Worm (Caenorhabditis elegans) whole organism, L4 larva: ENCODE measurements around the gene gei-13.

Source experiments
- D1046.2 ChIP-seq: fragments of 200-800 bp; sonication (Bioruptor generic); IDR thresholded peaks from 2 replicates; pipeline ENCODE4 v1.3.6; 2022; ENCODE audit warnings: missing genetic modification characterization, missing compliant biosample characterization
- F10B5.3 ChIP-seq: sonication (generic microtip); optimal IDR thresholded peaks from 2 replicates; lab custom pipeline; 2016; ENCODE audit warnings: mild to moderate bottlenecking, missing genetic modification characterization, missing compliant biosample characterization
- F49E8.2 ChIP-seq: sonication (generic microtip); optimal IDR thresholded peaks from 2 replicates; lab custom pipeline; 2016; ENCODE audit warnings: missing compliant biosample characterization, mild to moderate bottlenecking, missing genetic modification characterization, borderline replicate concordance
- R02D3.7 ChIP-seq: fragments of 150-350 bp; sonication (generic microtip); optimal IDR thresholded peaks from 3 replicates; lab custom pipeline; 2014; ENCODE audit warnings: missing biosample characterization, missing genetic modification characterization
- T26A8.4 ChIP-seq: fragments of 200-800 bp; sonication (Bioruptor generic); IDR thresholded peaks from 2 replicates; pipeline ENCODE4 v1.3.6; 2022; ENCODE audit warnings: missing genetic modification characterization, missing compliant biosample characterization
- Y48G9A.11 ChIP-seq: fragments of 200-800 bp; sonication (Bioruptor generic); IDR thresholded peaks from 2 replicates; pipeline ENCODE4 v1.3.6; 2022; ENCODE audit warnings: missing genetic modification reagents, missing genetic modification characterization, missing compliant biosample characterization
- ZK337.2 ChIP-seq: fragments of 200-800 bp; sonication (Bioruptor generic); IDR thresholded peaks from 2 replicates; pipeline ENCODE4 v1.3.6; 2022; ENCODE audit warnings: missing genetic modification reagents, missing genetic modification characterization, missing compliant biosample characterization
- ZK546.5 ChIP-seq, 2 experiments: sonication (generic microtip); optimal IDR thresholded peaks; 2 replicates each; lab custom pipeline; 2017; ENCODE audit warnings: missing biosample characterization in 2 of 2, missing genetic modification characterization in 2 of 2
- ceh-20 ChIP-seq: fragments of 200-800 bp; sonication (Bioruptor generic); IDR thresholded peaks from 2 replicates; pipeline ENCODE4 v1.3.6; 2022; ENCODE audit warnings: missing genetic modification reagents, missing genetic modification characterization, missing compliant biosample characterization
- ceh-28 ChIP-seq: fragments of 150-350 bp; optimal IDR thresholded peaks from 2 replicates; lab custom pipeline; 2014; ENCODE audit warnings: missing biosample characterization, missing genetic modification reagents, missing genetic modification characterization
- ceh-44 ChIP-seq: fragments of 200-800 bp; sonication (Bioruptor generic); IDR thresholded peaks from 2 replicates; pipeline ENCODE4 v1.3.6; 2022; ENCODE audit warnings: missing genetic modification reagents, missing genetic modification characterization, missing compliant biosample characterization
- ces-1 ChIP-seq: fragments of 150-350 bp; sonication (generic microtip); optimal IDR thresholded peaks from 4 replicates; lab custom pipeline; 2014; ENCODE audit warnings: missing biosample characterization, missing genetic modification reagents, missing genetic modification characterization
- daf-12 ChIP-seq: fragments of 150-350 bp; optimal IDR thresholded peaks from 2 replicates; lab custom pipeline; 2014; ENCODE audit warnings: missing biosample characterization, missing genetic modification reagents, missing genetic modification characterization
- daf-16 ChIP-seq, 3 experiments: sonication (generic microtip); optimal IDR thresholded peaks; 2 replicates each; lab custom pipeline; 2016 to 2017; ENCODE audit warnings: missing genetic modification characterization in 3 of 3, missing genetic modification reagents in 3 of 3, mild to moderate bottlenecking in 2 of 3, missing compliant biosample characterization in 2 of 3, missing biosample characterization in 1 of 3, moderate library complexity in 1 of 3
- dmd-8 ChIP-seq: fragments of 200-800 bp; sonication (Bioruptor generic); IDR thresholded peaks from 2 replicates; pipeline ENCODE4 v1.3.6; 2022; ENCODE audit warnings: missing genetic modification characterization, missing compliant biosample characterization
- gei-8 ChIP-seq: fragments of 200-800 bp; sonication (Bioruptor generic); optimal IDR thresholded peaks from 2 replicates; lab custom pipeline; 2018; ENCODE audit warnings: mild to moderate bottlenecking, missing genetic modification characterization, missing compliant biosample characterization
- hif-1 ChIP-seq, 2 experiments: sonication (generic microtip); optimal IDR thresholded peaks; 2 replicates each; lab custom pipeline; 2016 to 2017; ENCODE audit warnings: missing compliant biosample characterization in 2 of 2, missing genetic modification characterization in 2 of 2, missing genetic modification reagents in 2 of 2, missing genotype in 2 of 2, mild to moderate bottlenecking in 1 of 2
- hlh-11 ChIP-seq: fragments of 200-800 bp; sonication (Bioruptor generic); optimal IDR thresholded peaks from 2 replicates; lab custom pipeline; 2018; ENCODE audit warnings: mild to moderate bottlenecking, missing genetic modification characterization, missing compliant biosample characterization
- jun-1 ChIP-seq: fragments of 150-350 bp; optimal IDR thresholded peaks from 2 replicates; lab custom pipeline; 2014; ENCODE audit warnings: missing biosample characterization, missing genetic modification reagents, missing genetic modification characterization
- lin-15B ChIP-seq: fragments of 150-350 bp; sonication (generic microtip); optimal IDR thresholded peaks from 3 replicates; lab custom pipeline; 2014; ENCODE audit warnings: missing biosample characterization, missing genetic modification characterization
- lin-38 ChIP-seq: fragments of 200-800 bp; sonication (Bioruptor generic); IDR thresholded peaks from 2 replicates; pipeline ENCODE4 v1.3.6; 2022; ENCODE audit warnings: missing genetic modification reagents, missing genetic modification characterization, missing compliant biosample characterization
- lin-39 ChIP-seq: fragments of 150-350 bp; optimal IDR thresholded peaks from 2 replicates; lab custom pipeline; 2014; ENCODE audit warnings: missing biosample characterization, missing genetic modification reagents, missing genetic modification characterization
- lir-3 ChIP-seq: sonication (generic microtip); optimal IDR thresholded peaks from 2 replicates; lab custom pipeline; 2016; ENCODE audit warnings: mild to moderate bottlenecking, missing genetic modification characterization, missing compliant biosample characterization
- madf-9 ChIP-seq: fragments of 200-800 bp; sonication (Bioruptor generic); conservative IDR thresholded peaks from 2 replicates; pipeline ENCODE4 v1.3.6; 2022; ENCODE audit warnings: missing genetic modification reagents, missing genetic modification characterization, missing compliant biosample characterization
- mep-1 ChIP-seq: fragments of 150-350 bp; sonication (generic microtip); optimal IDR thresholded peaks from 3 replicates; lab custom pipeline; 2014; ENCODE audit warnings: missing biosample characterization, missing genetic modification characterization
- mes-2 ChIP-seq: sonication (generic microtip); optimal IDR thresholded peaks from 2 replicates; lab custom pipeline; 2016; ENCODE audit warnings: missing genotype, mild to moderate bottlenecking, missing genetic modification characterization, missing compliant biosample characterization; ENCODE audit not compliant: poor library complexity, severe bottlenecking
- mxl-2 ChIP-seq: fragments of 200-800 bp; sonication (Bioruptor generic); conservative IDR thresholded peaks from 2 replicates; pipeline ENCODE4 v1.3.6; 2022; ENCODE audit warnings: missing genetic modification reagents, missing genetic modification characterization, missing compliant biosample characterization
- nhr-102 ChIP-seq: sonication (generic microtip); optimal IDR thresholded peaks from 2 replicates; lab custom pipeline; 2016; ENCODE audit warnings: mild to moderate bottlenecking, missing genetic modification characterization, moderate library complexity, missing compliant biosample characterization
- nhr-11 ChIP-seq: fragments of 150-350 bp; optimal IDR thresholded peaks from 2 replicates; lab custom pipeline; 2014; ENCODE audit warnings: missing biosample characterization, missing genetic modification characterization
- nhr-111 ChIP-seq: fragments of 200-800 bp; sonication (Bioruptor generic); optimal IDR thresholded peaks from 2 replicates; lab custom pipeline; 2018; ENCODE audit warnings: mild to moderate bottlenecking, missing genetic modification characterization, missing compliant biosample characterization
- nhr-237 ChIP-seq: sonication (generic microtip); optimal IDR thresholded peaks from 2 replicates; lab custom pipeline; 2017; ENCODE audit warnings: missing biosample characterization, missing genetic modification characterization
- nhr-25 ChIP-seq: sonication (generic microtip); optimal IDR thresholded peaks from 2 replicates; lab custom pipeline; 2017; ENCODE audit warnings: missing genetic modification characterization, mild to moderate bottlenecking, missing compliant biosample characterization, antibody characterized with exemption, moderate library complexity, borderline replicate concordance; ENCODE audit not compliant: insufficient read depth
- nhr-28 ChIP-seq: fragments of 150-350 bp; optimal IDR thresholded peaks from 2 replicates; lab custom pipeline; 2014; ENCODE audit warnings: missing biosample characterization, missing genetic modification characterization
- nhr-41 ChIP-seq: fragments of 200-800 bp; sonication (Bioruptor generic); IDR thresholded peaks from 2 replicates; pipeline ENCODE4 v1.3.6; 2022; ENCODE audit warnings: missing genetic modification reagents, missing genetic modification characterization, missing compliant biosample characterization
- nhr-48 ChIP-seq: sonication (generic microtip); optimal IDR thresholded peaks from 2 replicates; lab custom pipeline; 2016; ENCODE audit warnings: mild to moderate bottlenecking, missing genetic modification characterization, missing compliant biosample characterization
- nhr-76 ChIP-seq: fragments of 150-350 bp; optimal IDR thresholded peaks from 2 replicates; lab custom pipeline; 2014; ENCODE audit warnings: missing biosample characterization, missing genetic modification characterization
- nhr-77 ChIP-seq: fragments of 150-350 bp; optimal IDR thresholded peaks from 2 replicates; lab custom pipeline; 2014; ENCODE audit warnings: missing biosample characterization, missing genetic modification characterization
- sdz-12 ChIP-seq: fragments of 200-800 bp; sonication (Bioruptor generic); optimal IDR thresholded peaks from 2 replicates; lab custom pipeline; 2018; ENCODE audit warnings: mild to moderate bottlenecking, missing genetic modification characterization, missing compliant biosample characterization
- snpc-1.2 ChIP-seq: fragments of 200-800 bp; sonication (Bioruptor generic); IDR thresholded peaks from 2 replicates; pipeline ENCODE4 v1.3.6; 2022; ENCODE audit warnings: missing genetic modification reagents, missing genetic modification characterization, missing compliant biosample characterization
- spr-3 ChIP-seq: fragments of 200-800 bp; sonication (Bioruptor generic); optimal IDR thresholded peaks from 2 replicates; lab custom pipeline; 2018; ENCODE audit warnings: mild to moderate bottlenecking, missing genetic modification characterization, missing compliant biosample characterization
- tag-97 ChIP-seq: fragments of 200-800 bp; sonication (Bioruptor generic); IDR thresholded peaks from 2 replicates; pipeline ENCODE4 v1.3.6; 2022; ENCODE audit warnings: missing genetic modification characterization, missing compliant biosample characterization
- tra-1 ChIP-seq: fragments of 200-800 bp; sonication (Bioruptor generic); IDR thresholded peaks from 2 replicates; pipeline ENCODE4 v1.3.6; 2022; ENCODE audit warnings: missing genetic modification reagents, missing genetic modification characterization, missing compliant biosample characterization
- unc-130 ChIP-seq: sonication (generic microtip); optimal IDR thresholded peaks from 2 replicates; lab custom pipeline; 2016; ENCODE audit warnings: missing genetic modification reagents, missing genetic modification characterization, missing compliant biosample characterization
- unc-39 ChIP-seq: sonication (generic microtip); optimal IDR thresholded peaks from 2 replicates; lab custom pipeline; 2017; ENCODE audit warnings: missing biosample characterization, missing genetic modification characterization
- unc-62 ChIP-seq, 3 experiments: fragments of 150-350 bp in 1 of 3; sonication (generic microtip); optimal IDR thresholded peaks in 2 of 3; peaks in 1 of 3; 1 replicate in 1 of 3; 2 replicates in 2 of 3; lab custom pipeline; 2014 to 2017; ENCODE audit warnings: missing biosample characterization in 3 of 3, missing genetic modification characterization in 3 of 3, missing genetic modification reagents in 3 of 3, missing genotype in 1 of 3
- zag-1 ChIP-seq: fragments of 150-350 bp; optimal IDR thresholded peaks from 2 replicates; lab custom pipeline; 2014; ENCODE audit warnings: missing biosample characterization, missing genetic modification characterization
- zip-11 ChIP-seq: fragments of 200-800 bp; sonication (Bioruptor generic); IDR thresholded peaks from 2 replicates; pipeline ENCODE4 v1.3.6; 2022; ENCODE audit warnings: missing genetic modification characterization, missing compliant biosample characterization
- ztf-11 ChIP-seq: fragments of 150-350 bp; optimal IDR thresholded peaks from 2 replicates; lab custom pipeline; 2014; ENCODE audit warnings: missing biosample characterization, missing genetic modification characterization

Gene gei-13

ce11 chrIII:9619079-9619761 lies 17.7 kb downstream of the gei-13 start, which contains the start of gene hlh-11:
hlh-11 (plus strand) TSS chrIII:9619711.
- TF ChIP-seq R02D3.7 (tag; lab: Kevin White, UChicago) (no peak), nhr-77 (tag; lab: Kevin White, UChicago) (peak; percentile 66), nhr-102 (tag; lab: Kevin White, UChicago) (peak; percentile 70), ceh-28 (tag; lab: Kevin White, UChicago) (peak; percentile 46), sdz-12 (no peak), spr-3 (GFP tag; lab: Kevin White, UChicago) (peak; percentile 22), tag-97 (no peak), hlh-11 (no peak), ceh-20 (GFP tag; lab: Robert Waterston, UW) (peak; percentile 64), D1046.2 (0 out of 2 replicates have a peak, but pooled peaks have one; percentile 14), F10B5.3 (tag; lab: Kevin White, UChicago) (no peak), nhr-41 (peak; percentile 7; the same call in 1 of the 2 replicates), nhr-111 (no peak), ZK337.2 (0 out of 2 replicates have a peak, but pooled peaks have one; percentile 8), ztf-11 (no peak), nhr-25 (tag; lab: Kevin White, UChicago) (peak; percentile 86), mxl-2 (GFP tag; lab: Robert Waterston, UW) (peak; percentile 68), daf-12 (tag; lab: Kevin White, UChicago) (no peak), lin-15B (tag; lab: Kevin White, UChicago) (no peak), hif-1 (tag; optimal IDR thresholded peaks at IDR 0.05; lab: Kevin White, UChicago) (peak; percentile 54 to 75), zag-1 (tag; lab: Kevin White, UChicago) (peak; percentile 48), lir-3 (no peak), nhr-11 (peak; percentile 85), dmd-8 (GFP tag; lab: Robert Waterston, UW) (no peak), nhr-28 (tag; lab: Kevin White, UChicago) (peak; percentile 83), mep-1 (peak; percentile 97), unc-130 (no peak), ces-1 (GFP tag; lab: Kevin White, UChicago) (peak; percentile 58), gei-8 (GFP tag; lab: Kevin White, UChicago) (peak; percentile 89), Y48G9A.11 (no peak), jun-1 (tag; lab: Kevin White, UChicago) (no peak), nhr-76 (peak; percentile 10), F49E8.2 (no peak), ceh-44 (GFP tag; lab: Robert Waterston, UW) (no peak), nhr-48 (tag; lab: Kevin White, UChicago) (peak; percentile 93), mes-2 (peak; percentile 53), snpc-1.2 (GFP tag; lab: Robert Waterston, UW) (0 out of 2 replicates have a peak, but pooled peaks have one; percentile 13), madf-9 (GFP tag; lab: Robert Waterston, UW) (no peak), lin-39 (tag; lab: Kevin White, UChicago) (no peak), nhr-237 (tag; lab: Kevin White, UChicago) (peak; percentile 64), lin-38 (GFP tag; lab: Robert Waterston, UW) (peak; percentile 77), unc-39 (tag; lab: Kevin White, UChicago) (no peak), ZK546.5 (tag; optimal IDR thresholded peaks at IDR 0.05; lab: Kevin White, UChicago) (peak in 1 of 2 experiments; percentile 47), T26A8.4 (GFP tag; lab: Robert Waterston, UW) (peak; percentile 79), unc-62 (GFP tag; optimal IDR thresholded peaks at IDR 0.05 in 1 of 2; lab: Kevin White, UChicago) (peak in 1 of 2 experiments; percentile 82), unc-62 (tag; optimal IDR thresholded peaks at IDR 0.05; lab: Kevin White, UChicago) (peak; percentile 43), zip-11 (no peak), daf-16 (GFP tag; optimal IDR thresholded peaks at IDR 0.05; lab: Kevin White, UChicago) (peak in 1 of 2 experiments; percentile 81), daf-16 (tag; optimal IDR thresholded peaks at IDR 0.05; lab: Kevin White, UChicago) (peak; percentile 66), tra-1 (GFP tag; lab: Robert Waterston, UW) (peak; percentile 61; the same call in 1 of the 2 replicates)
